Worm (Caenorhabditis elegans): ENCODE measurements around the gene str-233.

- TF ChIP-seq dao-5 (tag; optimal IDR thresholded peaks at IDR 0.05) (no peak), W03F9.2 (tag; optimal IDR thresholded peaks at IDR 0.05) (no peak), him-1 (tag; optimal IDR thresholded peaks at IDR 0.05) (no peak)
Observed at ce11 chrV:15972484-15972883, 37.0 kb downstream of the str-233 start, which contains the start of gene sru-23.
